Worm (Caenorhabditis elegans) whole organism, L4 larva: ENCODE measurements around the gene F59E12.17.

Experiments used
- D1046.2 ChIP-seq: fragments of 200-800 bp; sonication (Bioruptor generic); IDR thresholded peaks from 2 replicates; pipeline ENCODE4 v1.3.6; 2022; ENCODE audit warnings: missing genetic modification characterization, missing compliant biosample characterization
- F10B5.3 ChIP-seq: sonication (generic microtip); optimal IDR thresholded peaks from 2 replicates; lab custom pipeline; 2016; ENCODE audit warnings: mild to moderate bottlenecking, missing genetic modification characterization, missing compliant biosample characterization
- F49E8.2 ChIP-seq: sonication (generic microtip); optimal IDR thresholded peaks from 2 replicates; lab custom pipeline; 2016; ENCODE audit warnings: missing compliant biosample characterization, mild to moderate bottlenecking, missing genetic modification characterization, borderline replicate concordance
- R02D3.7 ChIP-seq: fragments of 150-350 bp; sonication (generic microtip); optimal IDR thresholded peaks from 3 replicates; lab custom pipeline; 2014; ENCODE audit warnings: missing biosample characterization, missing genetic modification characterization
- T26A8.4 ChIP-seq: fragments of 200-800 bp; sonication (Bioruptor generic); IDR thresholded peaks from 2 replicates; pipeline ENCODE4 v1.3.6; 2022; ENCODE audit warnings: missing genetic modification characterization, missing compliant biosample characterization
- Y105C5A.15 ChIP-seq: fragments of 200-800 bp; sonication (Bioruptor generic); IDR thresholded peaks from 2 replicates; pipeline ENCODE4 v1.3.6; 2022; ENCODE audit warnings: missing genetic modification characterization, missing compliant biosample characterization
- Y48G9A.11 ChIP-seq: fragments of 200-800 bp; sonication (Bioruptor generic); IDR thresholded peaks from 2 replicates; pipeline ENCODE4 v1.3.6; 2022; ENCODE audit warnings: missing genetic modification reagents, missing genetic modification characterization, missing compliant biosample characterization
- Y75B8A.6 ChIP-seq: fragments of 200-800 bp; sonication (Bioruptor generic); IDR thresholded peaks from 2 replicates; pipeline ENCODE4 v1.3.6; 2022; ENCODE audit warnings: missing genetic modification reagents, missing genetic modification characterization, missing compliant biosample characterization
- ZK337.2 ChIP-seq: fragments of 200-800 bp; sonication (Bioruptor generic); IDR thresholded peaks from 2 replicates; pipeline ENCODE4 v1.3.6; 2022; ENCODE audit warnings: missing genetic modification reagents, missing genetic modification characterization, missing compliant biosample characterization
- ZK546.5 ChIP-seq, 2 experiments: sonication (generic microtip); optimal IDR thresholded peaks; 2 replicates each; lab custom pipeline; 2017; ENCODE audit warnings: missing biosample characterization in 2 of 2, missing genetic modification characterization in 2 of 2
- aha-1 ChIP-seq: fragments of 150-350 bp; peaks from one replicate; lab custom pipeline; 2014; ENCODE audit warnings: missing biosample characterization, missing genetic modification characterization
- ceh-20 ChIP-seq: fragments of 200-800 bp; sonication (Bioruptor generic); IDR thresholded peaks from 2 replicates; pipeline ENCODE4 v1.3.6; 2022; ENCODE audit warnings: missing genetic modification reagents, missing genetic modification characterization, missing compliant biosample characterization
- ceh-44 ChIP-seq: fragments of 200-800 bp; sonication (Bioruptor generic); IDR thresholded peaks from 2 replicates; pipeline ENCODE4 v1.3.6; 2022; ENCODE audit warnings: missing genetic modification reagents, missing genetic modification characterization, missing compliant biosample characterization
- ces-1 ChIP-seq: fragments of 150-350 bp; sonication (generic microtip); optimal IDR thresholded peaks from 4 replicates; lab custom pipeline; 2014; ENCODE audit warnings: missing biosample characterization, missing genetic modification reagents, missing genetic modification characterization
- daf-19 ChIP-seq: fragments of 200-800 bp; sonication (Bioruptor generic); conservative IDR thresholded peaks from 2 replicates; pipeline ENCODE4 v1.3.6; 2022; ENCODE audit warnings: missing genetic modification characterization, missing compliant biosample characterization
- daf-8 ChIP-seq: fragments of 200-800 bp; sonication (Bioruptor generic); IDR thresholded peaks from 2 replicates; pipeline ENCODE4 v1.3.6; 2022; ENCODE audit warnings: missing genetic modification characterization, missing compliant biosample characterization
- dmd-9 ChIP-seq: fragments of 200-800 bp; sonication (Bioruptor generic); IDR thresholded peaks from 2 replicates; pipeline ENCODE4 v1.3.6; 2022; ENCODE audit warnings: missing genetic modification reagents, missing genetic modification characterization, missing compliant biosample characterization
- dpl-1 ChIP-seq: fragments of 150-350 bp; optimal IDR thresholded peaks from 2 replicates; lab custom pipeline; 2014; ENCODE audit warnings: missing biosample characterization, missing genetic modification reagents, missing genetic modification characterization
- dve-1 ChIP-seq: sonication (generic microtip); optimal IDR thresholded peaks from 2 replicates; lab custom pipeline; 2017; ENCODE audit warnings: antibody characterized with exemption, mild to moderate bottlenecking, missing genetic modification characterization, missing compliant biosample characterization; ENCODE audit not compliant: insufficient read depth
- egl-27 ChIP-seq: sonication (generic microtip); optimal IDR thresholded peaks from 3 replicates; lab custom pipeline; 2017; ENCODE audit warnings: missing biosample characterization, missing genetic modification reagents, missing genetic modification characterization
- gei-8 ChIP-seq: fragments of 200-800 bp; sonication (Bioruptor generic); optimal IDR thresholded peaks from 2 replicates; lab custom pipeline; 2018; ENCODE audit warnings: mild to moderate bottlenecking, missing genetic modification characterization, missing compliant biosample characterization
- hlh-11 ChIP-seq: fragments of 200-800 bp; sonication (Bioruptor generic); optimal IDR thresholded peaks from 2 replicates; lab custom pipeline; 2018; ENCODE audit warnings: mild to moderate bottlenecking, missing genetic modification characterization, missing compliant biosample characterization
- hmg-1.1 ChIP-seq: fragments of 200-800 bp; sonication (Bioruptor generic); IDR thresholded peaks from 2 replicates; pipeline ENCODE4 v1.3.6; 2022; ENCODE audit warnings: missing genetic modification reagents, missing genetic modification characterization, missing compliant biosample characterization
- jun-1 ChIP-seq: fragments of 150-350 bp; optimal IDR thresholded peaks from 2 replicates; lab custom pipeline; 2014; ENCODE audit warnings: missing biosample characterization, missing genetic modification reagents, missing genetic modification characterization
- lim-7 ChIP-seq: fragments of 200-800 bp; sonication (Bioruptor generic); IDR thresholded peaks from 2 replicates; pipeline ENCODE4 v1.3.6; 2022; ENCODE audit warnings: missing genetic modification characterization, missing compliant biosample characterization
- lin-1 ChIP-seq: fragments of 200-800 bp; sonication (Bioruptor generic); IDR thresholded peaks from 2 replicates; pipeline ENCODE4 v1.3.6; 2022; ENCODE audit warnings: missing genetic modification reagents, missing genetic modification characterization, missing compliant biosample characterization
- lin-29 ChIP-seq: fragments of 200-800 bp; sonication (Bioruptor generic); IDR thresholded peaks from 2 replicates; pipeline ENCODE4 v1.3.6; 2022; ENCODE audit warnings: missing genetic modification reagents, missing genetic modification characterization, missing compliant biosample characterization
- lsy-2 ChIP-seq, 2 experiments: fragments of 150-350 bp in 1 of 2; sonication (generic microtip) in 1 of 2; optimal IDR thresholded peaks; 2 replicates each; lab custom pipeline; 2014 to 2017; ENCODE audit warnings: missing biosample characterization in 2 of 2, missing genetic modification characterization in 2 of 2
- madf-5 ChIP-seq, 2 experiments: fragments of 200-800 bp; sonication (Bioruptor generic); IDR thresholded peaks; 2 replicates each; pipeline ENCODE4 v1.3.6; 2022; ENCODE audit warnings: missing compliant biosample characterization in 2 of 2, missing genetic modification characterization in 2 of 2
- madf-9 ChIP-seq: fragments of 200-800 bp; sonication (Bioruptor generic); conservative IDR thresholded peaks from 2 replicates; pipeline ENCODE4 v1.3.6; 2022; ENCODE audit warnings: missing genetic modification reagents, missing genetic modification characterization, missing compliant biosample characterization
- mdt-29 ChIP-seq: fragments of 200-800 bp; sonication (Bioruptor generic); IDR thresholded peaks from 2 replicates; pipeline ENCODE4 v1.3.6; 2022; ENCODE audit warnings: missing genetic modification reagents, missing genetic modification characterization, missing compliant biosample characterization
- mep-1 ChIP-seq: fragments of 150-350 bp; sonication (generic microtip); optimal IDR thresholded peaks from 3 replicates; lab custom pipeline; 2014; ENCODE audit warnings: missing biosample characterization, missing genetic modification characterization
- nhr-10 ChIP-seq: fragments of 150-350 bp; optimal IDR thresholded peaks from 2 replicates; lab custom pipeline; 2014; ENCODE audit warnings: missing biosample characterization, missing genetic modification characterization
- nhr-25 ChIP-seq: sonication (generic microtip); optimal IDR thresholded peaks from 2 replicates; lab custom pipeline; 2017; ENCODE audit warnings: missing genetic modification characterization, mild to moderate bottlenecking, missing compliant biosample characterization, antibody characterized with exemption, moderate library complexity, borderline replicate concordance; ENCODE audit not compliant: insufficient read depth
- nhr-28 ChIP-seq: fragments of 150-350 bp; optimal IDR thresholded peaks from 2 replicates; lab custom pipeline; 2014; ENCODE audit warnings: missing biosample characterization, missing genetic modification characterization
- nhr-6 ChIP-seq: fragments of 150-350 bp; optimal IDR thresholded peaks from 2 replicates; lab custom pipeline; 2014; ENCODE audit warnings: missing biosample characterization, missing genetic modification characterization
- nhr-77 ChIP-seq: fragments of 150-350 bp; optimal IDR thresholded peaks from 2 replicates; lab custom pipeline; 2014; ENCODE audit warnings: missing biosample characterization, missing genetic modification characterization
- php-3 ChIP-seq: fragments of 200-800 bp; sonication (Bioruptor generic); IDR thresholded peaks from 2 replicates; pipeline ENCODE4 v1.3.6; 2022; ENCODE audit warnings: missing genetic modification reagents, missing genetic modification characterization, missing compliant biosample characterization
- saeg-2 ChIP-seq: fragments of 200-800 bp; sonication (Bioruptor generic); IDR thresholded peaks from 2 replicates; pipeline ENCODE4 v1.3.6; 2022; ENCODE audit warnings: missing genetic modification reagents, missing genetic modification characterization, missing compliant biosample characterization
- sdz-12 ChIP-seq: fragments of 200-800 bp; sonication (Bioruptor generic); optimal IDR thresholded peaks from 2 replicates; lab custom pipeline; 2018; ENCODE audit warnings: mild to moderate bottlenecking, missing genetic modification characterization, missing compliant biosample characterization
- skn-1 ChIP-seq: fragments of 150-350 bp; optimal IDR thresholded peaks from 2 replicates; lab custom pipeline; 2014; ENCODE audit warnings: missing biosample characterization, missing genetic modification characterization
- snpc-4 ChIP-seq: fragments of 150-350 bp; optimal IDR thresholded peaks from 2 replicates; lab custom pipeline; 2014; ENCODE audit warnings: missing biosample characterization, missing genetic modification characterization
- spr-1 ChIP-seq: sonication (generic microtip); optimal IDR thresholded peaks from 2 replicates; lab custom pipeline; 2016; ENCODE audit warnings: mild to moderate bottlenecking, missing genetic modification characterization, missing compliant biosample characterization
- tra-1 ChIP-seq: fragments of 200-800 bp; sonication (Bioruptor generic); IDR thresholded peaks from 2 replicates; pipeline ENCODE4 v1.3.6; 2022; ENCODE audit warnings: missing genetic modification reagents, missing genetic modification characterization, missing compliant biosample characterization
- unc-39 ChIP-seq: sonication (generic microtip); optimal IDR thresholded peaks from 2 replicates; lab custom pipeline; 2017; ENCODE audit warnings: missing biosample characterization, missing genetic modification characterization
- zag-1 ChIP-seq: fragments of 150-350 bp; optimal IDR thresholded peaks from 2 replicates; lab custom pipeline; 2014; ENCODE audit warnings: missing biosample characterization, missing genetic modification characterization
- zfp-2 ChIP-seq: sonication (generic microtip); optimal IDR thresholded peaks from 2 replicates; lab custom pipeline; 2016; ENCODE audit warnings: mild to moderate bottlenecking, missing genetic modification characterization, missing compliant biosample characterization
- zfp-3 ChIP-seq: fragments of 200-800 bp; sonication (Bioruptor generic); conservative IDR thresholded peaks from 2 replicates; pipeline ENCODE4 v1.3.6; 2022; ENCODE audit warnings: missing genetic modification reagents, missing genetic modification characterization, missing compliant biosample characterization

The F59E12.17 gene

ce11 chrII:5660736-5661734 lies 11.8 kb upstream of the F59E12.17 start, which contains the start of the genes ift-43 and mdt-26 (continued):
- TF ChIP-seq hmg-1.1 (GFP tag; lab: Robert Waterston, UW) = peak; percentile 94
- TF ChIP-seq php-3 (GFP tag; lab: Robert Waterston, UW) = peak; percentile 50; the same call in 1 of the 2 replicates
- peak; percentile 0 for TF ChIP-seq nhr-77 (tag; lab: Kevin White, UChicago)
- TF ChIP-seq R02D3.7 (tag; lab: Kevin White, UChicago) = no peak
- no peak for TF ChIP-seq ZK337.2 (GFP tag; lab: Robert Waterston, UW)
- 0 out of 4 replicates have a peak, but pooled peaks of 1 of the 2 experiments have one; percentile 30 for TF ChIP-seq madf-5 (GFP tag; IDR thresholded peaks at IDR 0.05; lab: Robert Waterston, UW)
- peak; percentile 67 for TF ChIP-seq ceh-20 (GFP tag; lab: Robert Waterston, UW)
- TF ChIP-seq unc-39 (tag; lab: Kevin White, UChicago) = no peak
- TF ChIP-seq zag-1 (tag; lab: Kevin White, UChicago) = no peak
- no peak for TF ChIP-seq daf-8 (GFP tag; lab: Robert Waterston, UW)
- TF ChIP-seq lin-1 (GFP tag; lab: Robert Waterston, UW) = no peak
- no peak for TF ChIP-seq egl-27 (tag; lab: Kevin White, UChicago)
- no peak for TF ChIP-seq F49E8.2 (tag; lab: Kevin White, UChicago)
- peak; percentile 40 for TF ChIP-seq dpl-1
- peak; percentile 81 for TF ChIP-seq spr-1 (tag; lab: Kevin White, UChicago)
- peak in 1 of 2 experiments; percentile 3 for TF ChIP-seq ZK546.5 (tag; optimal IDR thresholded peaks at IDR 0.05; lab: Kevin White, UChicago)
- TF ChIP-seq nhr-28 (tag; lab: Kevin White, UChicago) = peak; percentile 46
- peak; percentile 46; the same call in 1 of the 2 replicates for TF ChIP-seq tra-1 (GFP tag; lab: Robert Waterston, UW)
- TF ChIP-seq nhr-6 (tag; lab: Kevin White, UChicago) = no peak
- no peak for TF ChIP-seq snpc-4
- peak; percentile 77 for TF ChIP-seq mep-1 (tag; lab: Kevin White, UChicago)
- no peak for TF ChIP-seq ces-1 (GFP tag; lab: Kevin White, UChicago)
- TF ChIP-seq mdt-29 (GFP tag; lab: Robert Waterston, UW) = peak; percentile 65; the same call in 1 of the 2 replicates
- TF ChIP-seq dmd-9 (GFP tag; lab: Robert Waterston, UW) = no peak
- peak; percentile 30; the same call in 1 of the 2 replicates for TF ChIP-seq Y48G9A.11 (GFP tag; lab: Robert Waterston, UW)
- TF ChIP-seq dve-1 (tag; lab: Kevin White, UChicago) = peak; percentile 79
- peak; percentile 57 for TF ChIP-seq jun-1 (tag; lab: Kevin White, UChicago)
- TF ChIP-seq T26A8.4 (GFP tag; lab: Robert Waterston, UW) = peak; percentile 82
- no peak for TF ChIP-seq nhr-10
- TF ChIP-seq nhr-25 = peak; percentile 61
- TF ChIP-seq zfp-3 (GFP tag; lab: Robert Waterston, UW) = 0 out of 2 replicates have a peak, but pooled peaks have one; percentile 36
- TF ChIP-seq saeg-2 = peak; percentile 58; the same call in 1 of the 2 replicates
- no peak for TF ChIP-seq D1046.2 (GFP tag; lab: Robert Waterston, UW)
- peak; percentile 42 for TF ChIP-seq F10B5.3 (tag; lab: Kevin White, UChicago)
- TF ChIP-seq lin-29 (GFP tag; lab: Robert Waterston, UW) = peak; percentile 49; the same call in 1 of the 2 replicates
- no peak for TF ChIP-seq skn-1
- peak; percentile 99 for TF ChIP-seq aha-1 (tag; lab: Kevin White, UChicago)
- no peak for TF ChIP-seq zfp-2
- TF ChIP-seq madf-9 = peak; percentile 67
- TF ChIP-seq lim-7 (GFP tag; lab: Robert Waterston, UW) = peak; percentile 69
- TF ChIP-seq lsy-2 (tag; optimal IDR thresholded peaks at IDR 0.05; lab: Kevin White, UChicago) = peak; percentile 39 to 80
- no peak for TF ChIP-seq gei-8 (GFP tag; lab: Kevin White, UChicago)
- peak; percentile 73; the same call in 1 of the 2 replicates for TF ChIP-seq Y75B8A.6 (GFP tag; lab: Robert Waterston, UW)
- TF ChIP-seq Y105C5A.15 (GFP tag; lab: Robert Waterston, UW) = no peak
- peak; percentile 64; the same call in 1 of the 2 replicates for TF ChIP-seq ceh-44 (GFP tag; lab: Robert Waterston, UW)
- peak; percentile 53 for TF ChIP-seq hlh-11 (tag; lab: Kevin White, UChicago)
- no peak for TF ChIP-seq sdz-12 (GFP tag; lab: Kevin White, UChicago)
- TF ChIP-seq daf-19 (GFP tag; lab: Robert Waterston, UW) = peak; percentile 91
